Worm (Caenorhabditis elegans) whole organism, late embryonic: ENCODE results near the gene K02A6.1.

Experiments
- ceh-22 ChIP-seq: sonication (generic microtip); optimal IDR thresholded peaks from 2 replicates; lab custom pipeline; 2017; ENCODE audit warnings: missing biosample characterization, missing genetic modification characterization
- elt-4 ChIP-seq: sonication (generic microtip); optimal IDR thresholded peaks from 2 replicates; lab custom pipeline; 2016; ENCODE audit warnings: missing genetic modification characterization, missing compliant biosample characterization
- fax-1 ChIP-seq: sonication (generic microtip); optimal IDR thresholded peaks from 2 replicates; lab custom pipeline; 2016; ENCODE audit warnings: missing genotype, missing genetic modification characterization, missing compliant biosample characterization
- hlh-13 ChIP-seq: fragments of 200-800 bp; sonication (Bioruptor generic); optimal IDR thresholded peaks from 2 replicates; lab custom pipeline; 2018; ENCODE audit warnings: mild to moderate bottlenecking, missing genetic modification characterization, missing compliant biosample characterization
- mec-3 ChIP-seq: sonication (generic microtip); optimal IDR thresholded peaks from 2 replicates; lab custom pipeline; 2016; ENCODE audit warnings: borderline replicate concordance, missing genetic modification characterization, missing compliant biosample characterization
- nhr-11 ChIP-seq: fragments of 150-350 bp; optimal IDR thresholded peaks from 2 replicates; lab custom pipeline; 2014; ENCODE audit warnings: missing biosample characterization, missing genetic modification characterization
- ztf-16 ChIP-seq: sonication (generic microtip); optimal IDR thresholded peaks from 2 replicates; lab custom pipeline; 2017; ENCODE audit warnings: missing genetic modification characterization, missing compliant biosample characterization

DNA sequence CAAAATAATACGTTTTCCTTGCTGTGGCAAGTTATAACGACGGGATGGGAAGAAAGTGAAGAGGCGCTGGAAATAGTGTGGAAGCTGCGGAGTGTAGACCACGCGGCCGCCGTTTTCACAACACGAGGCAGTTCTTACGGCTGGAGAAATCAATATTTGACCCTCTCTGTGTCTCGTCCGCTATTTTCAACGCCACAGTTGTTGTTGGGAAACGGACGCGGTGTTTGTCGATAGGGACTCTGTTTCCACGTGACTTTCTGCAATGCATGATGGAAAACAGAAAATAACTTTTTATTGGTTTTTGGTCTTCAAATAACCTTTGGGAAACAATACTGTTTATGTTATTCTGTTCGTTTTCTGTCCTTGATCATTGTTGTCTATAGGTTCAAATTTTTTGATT, 12.3 kb downstream of the K02A6.1 start, which contains the start of gene K02A6.3:
- TF ChIP-seq ztf-16 (no peak), hlh-13 (GFP tag; lab: Kevin White, UChicago) (no peak), elt-4 (no peak), mec-3 (no peak), ceh-22 (tag; lab: Kevin White, UChicago) (no peak), fax-1 (tag; lab: Kevin White, UChicago) (no peak), nhr-11 (no peak)
